Worm (Caenorhabditis elegans): ENCODE results near the gene cal-3.

cal-3 gene

ce11 chrIV:3864944-3865343 lies 30.0 kb upstream of the cal-3 start, which contains the start of gene aat-8:
TSS of gene aat-8 (minus strand) at chrIV:3865044.
- TF ChIP-seq ama-1 (optimal IDR thresholded peaks at IDR 0.05) (no peak), blmp-1 (tag; optimal IDR thresholded peaks at IDR 0.05) (no peak), Y116A8C.19 (tag; optimal IDR thresholded peaks at IDR 0.05; ENCODE audit: borderline replicate concordance) (no peak), nhr-85 (tag) (peak; percentile 12), lsy-2 (tag; optimal IDR thresholded peaks at IDR 0.05) (no peak)

ce11 chrIV:3862948-3863347 lies 28.0 kb upstream of the cal-3 start:
- no peak for TF ChIP-seq efl-1 (optimal IDR thresholded peaks at IDR 0.05)
- TF ChIP-seq efl-1 (GFP tag; optimal IDR thresholded peaks at IDR 0.05 in 1 of 2) = peak in 1 of 2 experiments; percentile 50
- TF ChIP-seq unc-86 (tag; optimal IDR thresholded peaks at IDR 0.05) = no peak
- no peak for TF ChIP-seq elt-3 (tag; optimal IDR thresholded peaks at IDR 0.05)

ce11 chrIV:3860419-3860818 lies 25.5 kb upstream of the cal-3 start:
- TF ChIP-seq aha-1 (tag; optimal IDR thresholded peaks at IDR 0.05) (no peak), zip-4 (GFP tag; optimal IDR thresholded peaks at IDR 0.05) (no peak), vab-15 (tag; optimal IDR thresholded peaks at IDR 0.05) (no peak), xbp-1 (tag; optimal IDR thresholded peaks at IDR 0.05) (no peak), lin-39 (tag; optimal IDR thresholded peaks at IDR 0.05) (no peak), ceh-88 (GFP tag; IDR thresholded peaks at IDR 0.05) (no peak), sox-4 (tag; optimal IDR thresholded peaks at IDR 0.05) (no peak), sup-37 (GFP tag; optimal IDR thresholded peaks at IDR 0.05) (no peak), ceh-90 (tag; optimal IDR thresholded peaks at IDR 0.05) (no peak), nhr-11 (tag; optimal IDR thresholded peaks at IDR 0.05) (no peak), nhr-20 (tag; optimal IDR thresholded peaks at IDR 0.05) (no peak), ceh-63 (GFP tag; optimal IDR thresholded peaks at IDR 0.05) (no peak), elt-3 (tag; optimal IDR thresholded peaks at IDR 0.05) (no peak), fkh-10 (GFP tag; optimal IDR thresholded peaks at IDR 0.05) (no peak), dpl-1 (GFP tag; optimal IDR thresholded peaks at IDR 0.05) (no peak), aly-2 (tag; optimal IDR thresholded peaks at IDR 0.05) (no peak), hpl-2 (GFP tag; optimal IDR thresholded peaks at IDR 0.05) (no peak), mdl-1 (tag; optimal IDR thresholded peaks at IDR 0.05) (no peak), fkh-8 (tag; optimal IDR thresholded peaks at IDR 0.05) (no peak)

- TF ChIP-seq efl-1 (optimal IDR thresholded peaks at IDR 0.05) (no peak), efl-1 (GFP tag; optimal IDR thresholded peaks at IDR 0.05 in 1 of 2) (peak in 1 of 2 experiments; percentile 75), unc-130 (tag; optimal IDR thresholded peaks at IDR 0.05) (no peak)
Observed at ce11 chrIV:3859552-3859951, 24.6 kb upstream of the cal-3 start.

ce11 chrIV:3857999-3858552 lies 23.1 kb upstream of the cal-3 start:
- no peak for TF ChIP-seq nhr-28 (tag; optimal IDR thresholded peaks at IDR 0.05)
- TF ChIP-seq ztf-11 (tag; optimal IDR thresholded peaks at IDR 0.05) = peak in 1 of 2 experiments; percentile 23
- TF ChIP-seq alr-1 (tag; optimal IDR thresholded peaks at IDR 0.05; ENCODE audit: borderline replicate concordance) = no peak
- peak; percentile 2 for TF ChIP-seq lin-14 (GFP tag; optimal IDR thresholded peaks at IDR 0.05)
- TF ChIP-seq tbx-2 (tag; optimal IDR thresholded peaks at IDR 0.05) = peak; percentile 41

- TF ChIP-seq ceh-82 (tag; optimal IDR thresholded peaks at IDR 0.05) (no peak), nhr-90 (tag; optimal IDR thresholded peaks at IDR 0.05; ENCODE audit: poor library complexity) (no peak), nhr-19 (GFP tag; conservative IDR thresholded peaks at IDR 0.05) (no peak), irx-1 (tag; optimal IDR thresholded peaks at IDR 0.05) (no peak), hlh-4 (tag; optimal IDR thresholded peaks at IDR 0.05) (no peak), unc-62 (GFP tag; optimal IDR thresholded peaks at IDR 0.05) (no peak)
Observed at ce11 chrIV:3856190-3856589, 21.2 kb upstream of the cal-3 start.

Data from whole organism, L1 larva.